Worm (Caenorhabditis elegans) whole organism, midembryonic: ENCODE results near the gene srm-5.

Experiments
- T22C8.4 ChIP-seq: fragments of 200-800 bp; sonication (Bioruptor generic); IDR thresholded peaks from 2 replicates; pipeline ENCODE4 v1.3.6; 2022; ENCODE audit warnings: missing genetic modification characterization, missing compliant biosample characterization
- cog-1 ChIP-seq: sonication (generic microtip); optimal IDR thresholded peaks from 2 replicates; lab custom pipeline; 2016; ENCODE audit warnings: missing genetic modification characterization, missing compliant biosample characterization
- flt-1 ChIP-seq: fragments of 200-800 bp; sonication (Bioruptor generic); IDR thresholded peaks from 2 replicates; pipeline ENCODE4 v1.3.6; 2022; ENCODE audit warnings: missing genetic modification characterization, missing compliant biosample characterization
- klf-2 ChIP-seq: fragments of 200-800 bp; sonication (Bioruptor generic); conservative IDR thresholded peaks from 2 replicates; pipeline ENCODE4 v1.3.6; 2022; ENCODE audit warnings: missing genetic modification reagents, missing genetic modification characterization, missing compliant biosample characterization
- med-1 ChIP-seq: sonication (generic microtip); optimal IDR thresholded peaks from 2 replicates; lab custom pipeline; 2017; ENCODE audit warnings: missing genetic modification characterization, mild to moderate bottlenecking, missing compliant biosample characterization, antibody characterized with exemption, missing genetic modification reagents; ENCODE audit not compliant: insufficient read depth
- ref-1 ChIP-seq: fragments of 200-800 bp; sonication (Bioruptor generic); conservative IDR thresholded peaks from 2 replicates; pipeline ENCODE4 v1.3.6; 2022; ENCODE audit warnings: missing genetic modification reagents, missing genetic modification characterization, missing compliant biosample characterization
- tab-1 ChIP-seq: fragments of 200-800 bp; sonication (Bioruptor generic); IDR thresholded peaks from 2 replicates; pipeline ENCODE4 v1.3.6; 2022; ENCODE audit warnings: missing genetic modification characterization, missing compliant biosample characterization
- ztf-23 ChIP-seq: fragments of 200-800 bp; sonication (Bioruptor generic); IDR thresholded peaks from 2 replicates; pipeline ENCODE4 v1.3.6; 2022; ENCODE audit warnings: missing genetic modification reagents, missing genetic modification characterization, missing compliant biosample characterization
- ztf-29 ChIP-seq: fragments of 200-800 bp; sonication (Bioruptor generic); IDR thresholded peaks from 2 replicates; pipeline ENCODE4 v1.3.6; 2022; ENCODE audit warnings: missing genetic modification reagents, missing genetic modification characterization, missing compliant biosample characterization

DNA sequence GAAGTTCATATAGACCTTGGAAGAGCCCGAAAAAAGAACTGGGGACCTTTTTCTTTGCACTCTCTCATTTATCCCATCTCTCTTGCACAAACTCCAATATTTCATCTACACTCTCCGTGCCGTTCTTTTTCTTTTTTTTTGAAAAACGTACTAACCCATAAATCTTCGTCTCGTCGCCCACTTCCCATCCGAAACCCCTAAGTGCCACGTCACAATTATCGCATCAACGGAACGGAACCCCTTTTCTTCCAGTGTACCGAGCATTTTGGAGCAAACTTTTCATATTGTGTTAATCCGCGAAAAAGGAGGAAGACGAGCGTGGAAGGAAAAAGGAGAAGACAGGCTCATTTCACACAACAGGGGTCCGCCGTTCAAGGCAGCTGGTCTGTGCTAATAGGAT, 34.4 kb downstream of the srm-5 start:
- TF ChIP-seq med-1 (no peak), klf-2 (GFP tag; lab: Robert Waterston, UW) (no peak), ztf-23 (GFP tag; lab: Robert Waterston, UW) (no peak), T22C8.4 (GFP tag; lab: Robert Waterston, UW) (no peak), ztf-29 (GFP tag; lab: Robert Waterston, UW) (no peak), flt-1 (GFP tag; lab: Robert Waterston, UW) (no peak), tab-1 (GFP tag; lab: Robert Waterston, UW) (no peak), cog-1 (tag; lab: Kevin White, UChicago) (no peak), ref-1 (GFP tag; lab: Robert Waterston, UW) (no peak)
